Worm (Caenorhabditis elegans): Measurements from ENCODE around the gene unc-31.

- TF ChIP-seq ets-7 (tag; optimal IDR thresholded peaks at IDR 0.05) (no peak), flt-1 (GFP tag; IDR thresholded peaks at IDR 0.05) (no peak), scrt-1 (GFP tag; IDR thresholded peaks at IDR 0.05) (no peak)
Observed at ce11 chrIV:12780980-12781379, 7.3 kb downstream of the unc-31 start.

All from whole organism, early embryonic.